Worm (Caenorhabditis elegans) whole organism, young adult: ENCODE measurements around the gene mom-1.

Experiments
- C06A6.2 ChIP-seq: fragments of 200-800 bp; sonication (Bioruptor generic); conservative IDR thresholded peaks from 2 replicates; pipeline ENCODE4 v1.3.6; 2022; ENCODE audit warnings: missing genetic modification characterization, missing compliant biosample characterization
- C17E4.6 ChIP-seq: fragments of 200-800 bp; sonication (Bioruptor generic); IDR thresholded peaks from 2 replicates; pipeline ENCODE4 v1.3.6; 2022; ENCODE audit warnings: missing genetic modification reagents, missing genetic modification characterization, missing compliant biosample characterization
- F22D6.2 ChIP-seq: sonication (generic microtip); optimal IDR thresholded peaks from 2 replicates; lab custom pipeline; 2016; ENCODE audit warnings: mild to moderate bottlenecking, missing genetic modification characterization, missing compliant biosample characterization
- F37B4.10 ChIP-seq: fragments of 200-800 bp; sonication (Bioruptor generic); IDR thresholded peaks from 2 replicates; pipeline ENCODE4 v1.3.6; 2022; ENCODE audit warnings: missing genetic modification characterization, missing compliant biosample characterization
- F49E8.2 ChIP-seq: sonication (generic microtip); optimal IDR thresholded peaks from 3 replicates; lab custom pipeline; 2017; ENCODE audit warnings: missing genetic modification characterization, mild to moderate bottlenecking, missing compliant biosample characterization, antibody characterized with exemption, moderate library complexity; ENCODE audit not compliant: insufficient read depth
- F52B5.7 ChIP-seq: sonication (generic microtip); optimal IDR thresholded peaks from 2 replicates; lab custom pipeline; 2016; ENCODE audit warnings: mild to moderate bottlenecking, missing genetic modification characterization, missing compliant biosample characterization
- K12H6.12 ChIP-seq: fragments of 200-800 bp; sonication (Bioruptor generic); optimal IDR thresholded peaks from 2 replicates; lab custom pipeline; 2018; ENCODE audit warnings: mild to moderate bottlenecking, missing genetic modification characterization, missing compliant biosample characterization
- T26A5.8 ChIP-seq: sonication (generic microtip); optimal IDR thresholded peaks from 2 replicates; lab custom pipeline; 2016; ENCODE audit warnings: missing genetic modification characterization, missing compliant biosample characterization
- Y53G8AR.9 ChIP-seq: fragments of 200-800 bp; sonication (Bioruptor generic); conservative IDR thresholded peaks from 2 replicates; pipeline ENCODE4 v1.3.6; 2022; ENCODE audit warnings: missing genetic modification reagents, missing genetic modification characterization, missing compliant biosample characterization
- Y56A3A.18 ChIP-seq: fragments of 200-800 bp; sonication (Bioruptor generic); IDR thresholded peaks from 2 replicates; pipeline ENCODE4 v1.3.6; 2022; ENCODE audit warnings: missing genetic modification reagents, missing genetic modification characterization, missing compliant biosample characterization
- Y79H2A.3 ChIP-seq: fragments of 200-800 bp; sonication (Bioruptor generic); conservative IDR thresholded peaks from 2 replicates; pipeline ENCODE4 v1.3.6; 2022; ENCODE audit warnings: missing genetic modification reagents, missing genetic modification characterization, missing compliant biosample characterization
- akir-1 ChIP-seq: fragments of 200-800 bp; sonication (Bioruptor generic); optimal IDR thresholded peaks from 2 replicates; lab custom pipeline; 2018; ENCODE audit warnings: mild to moderate bottlenecking, missing genetic modification characterization, moderate library complexity, missing compliant biosample characterization
- aptf-3 ChIP-seq: fragments of 200-800 bp; sonication (Bioruptor generic); IDR thresholded peaks from 2 replicates; pipeline ENCODE4 v1.3.6; 2022; ENCODE audit warnings: missing genetic modification characterization, missing compliant biosample characterization
- attf-6 ChIP-seq: fragments of 200-800 bp; sonication (Bioruptor generic); IDR thresholded peaks from 2 replicates; pipeline ENCODE4 v1.3.6; 2022; ENCODE audit warnings: missing genetic modification reagents, missing genetic modification characterization, missing compliant biosample characterization
- bed-1 ChIP-seq: fragments of 200-800 bp; sonication (Bioruptor generic); IDR thresholded peaks from 2 replicates; pipeline ENCODE4 v1.3.6; 2022; ENCODE audit warnings: missing genetic modification reagents, missing genetic modification characterization, missing compliant biosample characterization
- ccch-3 ChIP-seq: fragments of 200-800 bp; sonication (Bioruptor generic); optimal IDR thresholded peaks from 2 replicates; lab custom pipeline; 2018; ENCODE audit warnings: mild to moderate bottlenecking, missing genetic modification characterization, missing compliant biosample characterization
- ceh-91 ChIP-seq: fragments of 200-800 bp; sonication (Bioruptor generic); IDR thresholded peaks from 2 replicates; pipeline ENCODE4 v1.3.6; 2022; ENCODE audit warnings: missing genetic modification reagents, missing genetic modification characterization, missing compliant biosample characterization
- chd-7 ChIP-seq: sonication (generic microtip); optimal IDR thresholded peaks from 2 replicates; lab custom pipeline; 2016; ENCODE audit warnings: mild to moderate bottlenecking, missing genetic modification characterization, moderate library complexity, missing compliant biosample characterization
- dpff-1 ChIP-seq: sonication (generic microtip); optimal IDR thresholded peaks from 2 replicates; lab custom pipeline; 2017; ENCODE audit warnings: mild to moderate bottlenecking, missing genetic modification characterization, missing compliant biosample characterization
- egrh-3 ChIP-seq: fragments of 200-800 bp; sonication (Bioruptor generic); IDR thresholded peaks from 2 replicates; pipeline ENCODE4 v1.3.6; 2022; ENCODE audit warnings: missing genetic modification reagents, missing genetic modification characterization, missing compliant biosample characterization
- ekl-4 ChIP-seq: fragments of 200-800 bp; sonication (Bioruptor generic); IDR thresholded peaks from 2 replicates; pipeline ENCODE4 v1.3.6; 2022; ENCODE audit warnings: missing genetic modification reagents, missing genetic modification characterization, missing compliant biosample characterization
- fkh-3 ChIP-seq: sonication (generic microtip); optimal IDR thresholded peaks from 2 replicates; lab custom pipeline; 2016; ENCODE audit warnings: mild to moderate bottlenecking, missing genetic modification characterization, missing compliant biosample characterization
- hlh-12 ChIP-seq: sonication (generic microtip); optimal IDR thresholded peaks from 2 replicates; lab custom pipeline; 2016; ENCODE audit warnings: missing genetic modification characterization, missing compliant biosample characterization
- hmg-1.2 ChIP-seq: fragments of 200-800 bp; sonication (Bioruptor generic); IDR thresholded peaks from 2 replicates; pipeline ENCODE4 v1.3.6; 2022; ENCODE audit warnings: missing genetic modification reagents, missing genetic modification characterization, missing compliant biosample characterization
- hmg-20 ChIP-seq: fragments of 200-800 bp; sonication (Bioruptor generic); IDR thresholded peaks from 2 replicates; pipeline ENCODE4 v1.3.6; 2022; ENCODE audit warnings: missing genetic modification reagents, missing genetic modification characterization, missing compliant biosample characterization
- hsf-1 ChIP-seq: fragments of 200-800 bp; sonication (Bioruptor generic); IDR thresholded peaks from 2 replicates; pipeline ENCODE4 v1.3.6; 2022; ENCODE audit warnings: missing genetic modification reagents, missing genetic modification characterization, missing compliant biosample characterization
- let-607 ChIP-seq, 2 experiments: fragments of 200-800 bp in 1 of 2; sonication (Bioruptor generic) in 1 of 2; sonication (generic microtip) in 1 of 2; optimal IDR thresholded peaks; 2 replicates each; lab custom pipeline; 2016 to 2018; ENCODE audit warnings: mild to moderate bottlenecking in 2 of 2, missing compliant biosample characterization in 2 of 2, missing genetic modification characterization in 2 of 2, moderate library complexity in 2 of 2, missing genotype in 1 of 2
- lin-35 ChIP-seq, 3 experiments: fragments of 150-350 bp in 2 of 3; sonication (generic microtip) in 1 of 3; optimal IDR thresholded peaks; 2 replicates each; lab custom pipeline; 2014 to 2018; ENCODE audit warnings: missing biosample characterization in 3 of 3, missing genetic modification characterization in 3 of 3, missing genetic modification reagents in 3 of 3
- lin-40 ChIP-seq: sonication (generic microtip); optimal IDR thresholded peaks from 2 replicates; lab custom pipeline; 2016; ENCODE audit warnings: missing genetic modification characterization, mild to moderate bottlenecking, missing compliant biosample characterization, missing genotype, missing genetic modification reagents
- lin-54 ChIP-seq: fragments of 200-800 bp; sonication (Bioruptor generic); optimal IDR thresholded peaks from 2 replicates; lab custom pipeline; 2018; ENCODE audit warnings: mild to moderate bottlenecking, missing genetic modification characterization, missing compliant biosample characterization
- lsl-1 ChIP-seq: fragments of 200-800 bp; sonication (Bioruptor generic); optimal IDR thresholded peaks from 2 replicates; lab custom pipeline; 2018; ENCODE audit warnings: mild to moderate bottlenecking, missing genetic modification characterization, moderate library complexity, missing compliant biosample characterization
- madf-10 ChIP-seq: sonication (generic microtip); optimal IDR thresholded peaks from 2 replicates; lab custom pipeline; 2016; ENCODE audit warnings: mild to moderate bottlenecking, missing genetic modification characterization, missing compliant biosample characterization
- mcd-1 ChIP-seq: fragments of 200-800 bp; sonication (Bioruptor generic); IDR thresholded peaks from 2 replicates; pipeline ENCODE4 v1.3.6; 2022; ENCODE audit warnings: missing genetic modification reagents, missing genetic modification characterization, missing compliant biosample characterization
- mel-28 ChIP-seq: sonication (generic microtip); optimal IDR thresholded peaks from 2 replicates; lab custom pipeline; 2016; ENCODE audit warnings: borderline replicate concordance, mild to moderate bottlenecking, missing genetic modification characterization, missing compliant biosample characterization
- nfya-2 ChIP-seq: fragments of 200-800 bp; sonication (Bioruptor generic); IDR thresholded peaks from 2 replicates; pipeline ENCODE4 v1.3.6; 2022; ENCODE audit warnings: missing genetic modification reagents, missing genetic modification characterization, missing compliant biosample characterization
- nhr-179 ChIP-seq: sonication (generic microtip); optimal IDR thresholded peaks from 2 replicates; lab custom pipeline; 2016; ENCODE audit warnings: mild to moderate bottlenecking, missing genetic modification characterization, missing compliant biosample characterization
- nhr-80 ChIP-seq: sonication (generic microtip); optimal IDR thresholded peaks from 2 replicates; lab custom pipeline; 2016; ENCODE audit warnings: missing genetic modification characterization, missing compliant biosample characterization
- nhr-90 ChIP-seq: sonication (generic microtip); optimal IDR thresholded peaks from 2 replicates; lab custom pipeline; 2016; ENCODE audit warnings: missing genotype, mild to moderate bottlenecking, missing genetic modification characterization, missing compliant biosample characterization
- pha-4 ChIP-seq: fragments of 150-350 bp; sonication (generic microtip); optimal IDR thresholded peaks from 2 replicates; lab custom pipeline; 2014; ENCODE audit warnings: missing biosample characterization, missing genetic modification reagents, missing genetic modification characterization
- rcor-1 ChIP-seq: fragments of 200-800 bp; sonication (Bioruptor generic); IDR thresholded peaks from 2 replicates; pipeline ENCODE4 v1.3.6; 2022; ENCODE audit warnings: missing genetic modification reagents, missing genetic modification characterization, missing compliant biosample characterization
- repo-1 ChIP-seq: sonication (generic microtip); optimal IDR thresholded peaks from 2 replicates; lab custom pipeline; 2017; ENCODE audit warnings: mild to moderate bottlenecking, missing genetic modification characterization, missing compliant biosample characterization
- sea-2 ChIP-seq: fragments of 200-800 bp; sonication (Bioruptor generic); IDR thresholded peaks from 2 replicates; pipeline ENCODE4 v1.3.6; 2022; ENCODE audit warnings: missing genetic modification characterization, missing compliant biosample characterization
- snpc-1.1 ChIP-seq: sonication (generic microtip); optimal IDR thresholded peaks from 2 replicates; lab custom pipeline; 2017; ENCODE audit warnings: missing genetic modification characterization, mild to moderate bottlenecking, missing compliant biosample characterization, antibody characterized with exemption, moderate library complexity, missing genotype, missing genetic modification reagents; ENCODE audit not compliant: insufficient read depth
- snpc-4 ChIP-seq, 5 experiments: fragments of 150-350 bp in 1 of 5; sonication (generic microtip) in 4 of 5; optimal IDR thresholded peaks; 2 replicates each; lab custom pipeline; 2014 to 2018; ENCODE audit warnings: missing genetic modification characterization in 5 of 5, missing biosample characterization in 3 of 5, antibody characterized with exemption in 2 of 5, mild to moderate bottlenecking in 2 of 5, missing compliant biosample characterization in 2 of 5, missing genotype in 2 of 5, moderate library complexity in 2 of 5, missing genetic modification reagents in 1 of 5
- zfh-2 ChIP-seq: fragments of 200-800 bp; sonication (Bioruptor generic); conservative IDR thresholded peaks from 2 replicates; pipeline ENCODE4 v1.3.6; 2022; ENCODE audit warnings: missing genetic modification reagents, missing genetic modification characterization, missing compliant biosample characterization
- zim-3 ChIP-seq: sonication (generic microtip); optimal IDR thresholded peaks from 2 replicates; lab custom pipeline; 2017; ENCODE audit warnings: mild to moderate bottlenecking, missing genetic modification characterization, moderate library complexity, missing compliant biosample characterization
- ztf-22 ChIP-seq: fragments of 200-800 bp; sonication (Bioruptor generic); optimal IDR thresholded peaks from 2 replicates; lab custom pipeline; 2018; ENCODE audit warnings: mild to moderate bottlenecking, missing genetic modification characterization, moderate library complexity, missing compliant biosample characterization
- ztf-26 ChIP-seq: sonication (generic microtip); optimal IDR thresholded peaks from 2 replicates; lab custom pipeline; 2017; ENCODE audit warnings: missing genetic modification characterization, missing compliant biosample characterization

Gene mom-1

ce11 chrX:6296402-6296844 lies 3.5 kb downstream of the mom-1 start:
- TF ChIP-seq Y53G8AR.9 (GFP tag; lab: Robert Waterston, UW) (peak; percentile 99), zim-3 (tag; lab: Kevin White, UChicago) (no peak), Y79H2A.3 (GFP tag; lab: Robert Waterston, UW) (no peak), lsl-1 (peak; percentile 2), K12H6.12 (peak; percentile 99), F22D6.2 (tag; lab: Kevin White, UChicago) (peak; percentile 97), ztf-26 (tag; lab: Kevin White, UChicago) (peak; percentile 100), attf-6 (GFP tag; lab: Robert Waterston, UW) (0 out of 2 replicates have a peak, but pooled peaks have one; percentile 54), F49E8.2 (tag; lab: Kevin White, UChicago) (peak; percentile 30), chd-7 (tag; lab: Kevin White, UChicago) (peak; percentile 99), fkh-3 (tag; lab: Kevin White, UChicago) (no peak), nfya-2 (GFP tag; lab: Robert Waterston, UW) (0 out of 2 replicates have a peak, but pooled peaks have one; percentile 72), ceh-91 (GFP tag; lab: Robert Waterston, UW) (no peak), hmg-20 (GFP tag; lab: Robert Waterston, UW) (peak; percentile 98), repo-1 (peak; percentile 100), F37B4.10 (GFP tag; lab: Robert Waterston, UW) (peak; percentile 97), lin-54 (GFP tag; lab: Kevin White, UChicago) (peak; percentile 93), ztf-22 (GFP tag; lab: Kevin White, UChicago) (peak; percentile 96), T26A5.8 (tag; lab: Kevin White, UChicago) (peak; percentile 55), zfh-2 (GFP tag; lab: Robert Waterston, UW) (no peak; the same call in 1 of the 2 replicates), let-607 (tag; optimal IDR thresholded peaks at IDR 0.05; lab: Kevin White, UChicago) (peak; percentile 80 to 95), nhr-90 (tag; lab: Kevin White, UChicago) (peak; percentile 98), nhr-80 (peak; percentile 99), ekl-4 (GFP tag; lab: Robert Waterston, UW) (peak; percentile 97), bed-1 (peak; percentile 88; the same call in 1 of the 2 replicates), akir-1 (peak; percentile 91), hsf-1 (peak; percentile 67), snpc-4 (GFP tag; optimal IDR thresholded peaks at IDR 0.05; lab: Kevin White, UChicago) (peak; percentile 61), snpc-4 (tag; optimal IDR thresholded peaks at IDR 0.05; lab: Kevin White, UChicago) (peak; percentile 36 to 90 (median 82)), C17E4.6 (GFP tag; lab: Robert Waterston, UW) (peak; percentile 94), F52B5.7 (tag; lab: Kevin White, UChicago) (peak; percentile 96), Y56A3A.18 (peak; percentile 100), hmg-1.2 (peak; percentile 88), lin-40 (tag; lab: Kevin White, UChicago) (peak; percentile 100), mel-28 (tag; lab: Kevin White, UChicago) (peak; percentile 47), nhr-179 (peak; percentile 89), madf-10 (tag; lab: Kevin White, UChicago) (peak; percentile 97), sea-2 (GFP tag; lab: Robert Waterston, UW) (peak; percentile 89), egrh-3 (GFP tag; lab: Robert Waterston, UW) (peak; percentile 61), ccch-3 (GFP tag; lab: Kevin White, UChicago) (peak; percentile 96), dpff-1 (tag; lab: Kevin White, UChicago) (peak; percentile 99), aptf-3 (GFP tag; lab: Robert Waterston, UW) (no peak), mcd-1 (GFP tag; lab: Robert Waterston, UW) (peak; percentile 90), C06A6.2 (GFP tag; lab: Robert Waterston, UW) (peak; percentile 98), rcor-1 (GFP tag; lab: Robert Waterston, UW) (peak; percentile 98), pha-4 (tag; lab: Kevin White, UChicago) (peak; percentile 98), snpc-1.1 (tag; lab: Kevin White, UChicago) (no peak), hlh-12 (tag; lab: Kevin White, UChicago) (no peak), lin-35 (GFP tag; optimal IDR thresholded peaks at IDR 0.05; lab: Kevin White, UChicago) (peak in 2 of 3 experiments; percentile 94 to 98)
